Worm (Caenorhabditis elegans): Measurements from ENCODE around the gene grl-31.

Gene grl-31

ce11 chrV:3517889-3518288 is 39.7 kb downstream of the grl-31 start, which contains the start of gene str-227:
TSS of gene str-227 (plus strand) at chrV:3518189.
- no peak for TF ChIP-seq sox-2 (GFP tag; IDR thresholded peaks at IDR 0.05)
- TF ChIP-seq ceh-2 (tag; optimal IDR thresholded peaks at IDR 0.05), result no peak
- no peak for TF ChIP-seq hlh-30 (tag; optimal IDR thresholded peaks at IDR 0.05; ENCODE audit: insufficient read depth)
- no peak for TF ChIP-seq npax-4 (tag; optimal IDR thresholded peaks at IDR 0.05)
- no peak for TF ChIP-seq lin-11 (tag; optimal IDR thresholded peaks at IDR 0.05)
- no peak for TF ChIP-seq pqm-1 (tag; optimal IDR thresholded peaks at IDR 0.05)
- TF ChIP-seq ama-1 (optimal IDR thresholded peaks at IDR 0.05), result no peak
- no peak for TF ChIP-seq unc-42 (tag; optimal IDR thresholded peaks at IDR 0.05)
- no peak for TF ChIP-seq C08G9.2 (tag; optimal IDR thresholded peaks at IDR 0.05)
- TF ChIP-seq C38D4.7 (GFP tag; optimal IDR thresholded peaks at IDR 0.05), result no peak
- TF ChIP-seq ets-4 (tag; optimal IDR thresholded peaks at IDR 0.05), result no peak

- TF ChIP-seq gmeb-2 (tag; optimal IDR thresholded peaks at IDR 0.05), result no peak
- TF ChIP-seq ceh-48 (tag; optimal IDR thresholded peaks at IDR 0.05), result no peak
- no peak for TF ChIP-seq ama-1 (optimal IDR thresholded peaks at IDR 0.05)
- no peak for TF ChIP-seq ceh-19 (GFP tag; optimal IDR thresholded peaks at IDR 0.05)
- no peak for TF ChIP-seq pat-9 (tag; optimal IDR thresholded peaks at IDR 0.05)
- TF ChIP-seq mec-3 (tag; optimal IDR thresholded peaks at IDR 0.05; ENCODE audit: borderline replicate concordance), result no peak
- TF ChIP-seq K02D7.2 (tag; optimal IDR thresholded peaks at IDR 0.05), result no peak
- TF ChIP-seq unc-55 (GFP tag; optimal IDR thresholded peaks at IDR 0.05), result no peak
- TF ChIP-seq pha-4 (tag; optimal IDR thresholded peaks at IDR 0.05), result no peak
- no peak for TF ChIP-seq madf-2 (tag; optimal IDR thresholded peaks at IDR 0.05)
- no peak for TF ChIP-seq fax-1 (tag; optimal IDR thresholded peaks at IDR 0.05)
- no peak for TF ChIP-seq che-1 (tag; optimal IDR thresholded peaks at IDR 0.05)
- no peak for TF ChIP-seq nfya-1 (tag; optimal IDR thresholded peaks at IDR 0.05)
- no peak for TF ChIP-seq ceh-34 (tag; optimal IDR thresholded peaks at IDR 0.05)
- no peak for TF ChIP-seq ceh-9 (tag; optimal IDR thresholded peaks at IDR 0.05)
- TF ChIP-seq T23F11.4 (GFP tag; optimal IDR thresholded peaks at IDR 0.05), result no peak
- TF ChIP-seq ceh-2 (tag; optimal IDR thresholded peaks at IDR 0.05), result no peak
- TF ChIP-seq C38D4.7 (GFP tag; optimal IDR thresholded peaks at IDR 0.05), result no peak
Observed at ce11 chrV:3512381-3512780, 45.2 kb downstream of the grl-31 start, which contains the start of gene str-226. TSS of gene str-226 (plus strand) at chrV:3512681.

- TF ChIP-seq C08G9.2 (tag; optimal IDR thresholded peaks at IDR 0.05), result no peak
- TF ChIP-seq che-1 (tag; optimal IDR thresholded peaks at IDR 0.05), result no peak
- TF ChIP-seq ets-4 (tag; optimal IDR thresholded peaks at IDR 0.05), result no peak
- TF ChIP-seq pat-9 (tag; optimal IDR thresholded peaks at IDR 0.05), result no peak
- no peak for TF ChIP-seq ceh-31 (tag; optimal IDR thresholded peaks at IDR 0.05)
- TF ChIP-seq ahr-1 (tag; optimal IDR thresholded peaks at IDR 0.05), result no peak
- no peak for TF ChIP-seq lim-6 (tag; optimal IDR thresholded peaks at IDR 0.05)
- TF ChIP-seq sdc-2 (tag; optimal IDR thresholded peaks at IDR 0.05), result no peak
- TF ChIP-seq odd-2 (tag; optimal IDR thresholded peaks at IDR 0.05), result no peak
- no peak for TF ChIP-seq F13H6.1 (tag; optimal IDR thresholded peaks at IDR 0.05)
- no peak for TF ChIP-seq gmeb-2 (tag; optimal IDR thresholded peaks at IDR 0.05)
- no peak for TF ChIP-seq lin-11 (tag; optimal IDR thresholded peaks at IDR 0.05)
- no peak for TF ChIP-seq pax-1 (tag; optimal IDR thresholded peaks at IDR 0.05)
- no peak for TF ChIP-seq ceh-6 (GFP tag; optimal IDR thresholded peaks at IDR 0.05)
- no peak for TF ChIP-seq sox-4 (tag; optimal IDR thresholded peaks at IDR 0.05)
- TF ChIP-seq ref-2 (tag; optimal IDR thresholded peaks at IDR 0.05), result no peak
- no peak for TF ChIP-seq Y22D7AL.16 (tag; optimal IDR thresholded peaks at IDR 0.05)
Observed at ce11 chrV:3509878-3510277, 47.7 kb downstream of the grl-31 start, which contains the start of gene str-228. TSS of gene str-228 (plus strand) at chrV:3510178.

ce11 chrV:3507691-3508090 is 49.9 kb downstream of the grl-31 start, which contains the start of gene str-225:
TSS of gene str-225 (plus strand) at chrV:3507822.
- TF ChIP-seq C38D4.7 (GFP tag; optimal IDR thresholded peaks at IDR 0.05), result no peak
- no peak for TF ChIP-seq hlh-15 (tag; optimal IDR thresholded peaks at IDR 0.05)
- TF ChIP-seq ahr-1 (tag; optimal IDR thresholded peaks at IDR 0.05), result no peak
